Fruit fly (Drosophila melanogaster): ENCODE measurements around the gene OdsH.

Gene OdsH

dm6 chrX:17780295-17780694, 10.5 kb upstream of the OdsH start (continued):
- TF ChIP-seq Chrac-16 (GFP tag; optimal IDR thresholded peaks at IDR 0.05) = peak; percentile 1
- TF ChIP-seq vvl (GFP tag; IDR thresholded peaks at IDR 0.05) = 0 out of 2 replicates have a peak, but pooled peaks have one; percentile 29
- TF ChIP-seq CG12071 (GFP tag; optimal IDR thresholded peaks at IDR 0.05) = no peak
- peak; percentile 10 for TF ChIP-seq tx (GFP tag; optimal IDR thresholded peaks at IDR 0.05)
- TF ChIP-seq CG8924 (tag; optimal IDR thresholded peaks at IDR 0.05) = peak; percentile 53
- no peak for TF ChIP-seq CTCF (GFP tag; optimal IDR thresholded peaks at IDR 0.05)
- TF ChIP-seq croc (GFP tag; conservative IDR thresholded peaks at IDR 0.05) = peak; percentile 29; the same call in 2 of the 3 replicates
- no peak for TF ChIP-seq CG18011 (GFP tag; optimal IDR thresholded peaks at IDR 0.05)
- peak; percentile 51 for TF ChIP-seq Sox102F (GFP tag; optimal IDR thresholded peaks at IDR 0.05)
- TF ChIP-seq grn (GFP tag; optimal IDR thresholded peaks at IDR 0.05) = no peak
- TF ChIP-seq CG2120 (GFP tag; optimal IDR thresholded peaks at IDR 0.05) = no peak
- no peak for TF ChIP-seq cato (GFP tag; optimal IDR thresholded peaks at IDR 0.05; ENCODE audit: borderline replicate concordance)
- TF ChIP-seq Elba2 (GFP tag; optimal IDR thresholded peaks at IDR 0.05) = no peak
- no peak for TF ChIP-seq zen (tag; optimal IDR thresholded peaks at IDR 0.05)
- TF ChIP-seq NK7.1 (GFP tag; optimal IDR thresholded peaks at IDR 0.05) = no peak
- TF ChIP-seq CG18476 (GFP tag; optimal IDR thresholded peaks at IDR 0.05) = no peak
- no peak for TF ChIP-seq CG5953 (GFP tag; IDR thresholded peaks at IDR 0.05)
- TF ChIP-seq sens (GFP tag) = peak; percentile 71
- TF ChIP-seq Optix (GFP tag; IDR thresholded peaks at IDR 0.05) = no peak
- peak; percentile 47 for TF ChIP-seq CG33557 (GFP tag; optimal IDR thresholded peaks at IDR 0.05)
- TF ChIP-seq mirr (GFP tag; optimal IDR thresholded peaks at IDR 0.05) = no peak
- no peak for TF ChIP-seq ap (GFP tag; IDR thresholded peaks at IDR 0.05)
- TF ChIP-seq chinmo (GFP tag; IDR thresholded peaks at IDR 0.05; ENCODE audit: partially characterized antibody) = no peak
- TF ChIP-seq Nf-YA (GFP tag; IDR thresholded peaks at IDR 0.05) = no peak
- no peak for TF ChIP-seq ara (GFP tag; IDR thresholded peaks at IDR 0.05)
- TF ChIP-seq p53 (GFP tag; optimal IDR thresholded peaks at IDR 0.05) = no peak
- no peak for TF ChIP-seq Nf-YC (tag; optimal IDR thresholded peaks at IDR 0.05)
- no peak for TF ChIP-seq Aef1 (GFP tag; IDR thresholded peaks at IDR 0.05)
- no peak for TF ChIP-seq Ada2b (GFP tag; IDR thresholded peaks at IDR 0.05)
- TF ChIP-seq CG9876 (GFP tag; optimal IDR thresholded peaks at IDR 0.05) = no peak
- TF ChIP-seq zfh1 (GFP tag; IDR thresholded peaks at IDR 0.05) = peak; percentile 26; the same call in 1 of the 3 replicates
- no peak for TF ChIP-seq wor (GFP tag; IDR thresholded peaks at IDR 0.05)
- TF ChIP-seq CG8359 (GFP tag; optimal IDR thresholded peaks at IDR 0.05; ENCODE audit: borderline replicate concordance) = no peak
- peak; percentile 69 for TF ChIP-seq dmrt11E (tag; optimal IDR thresholded peaks at IDR 0.05)
- no peak for TF ChIP-seq CG11696 (GFP tag; IDR thresholded peaks at IDR 0.05)
- no peak for TF ChIP-seq ftz-f1 (GFP tag; optimal IDR thresholded peaks at IDR 0.05)
- no peak for TF ChIP-seq Gsc (GFP tag; IDR thresholded peaks at IDR 0.05)
- peak; percentile 48 for TF ChIP-seq CG4424 (GFP tag; optimal IDR thresholded peaks at IDR 0.05)
- TF ChIP-seq tgo (GFP tag; IDR thresholded peaks at IDR 0.05) = no peak
- peak; percentile 20 for TF ChIP-seq CG13775 (GFP tag; optimal IDR thresholded peaks at IDR 0.05)
- TF ChIP-seq lola (GFP tag; optimal IDR thresholded peaks at IDR 0.05) = peak in 1 of 3 experiments; percentile 74
- no peak for TF ChIP-seq ab (GFP tag; optimal IDR thresholded peaks at IDR 0.05)
- TF ChIP-seq unpg (GFP tag; optimal IDR thresholded peaks at IDR 0.05) = no peak
- no peak for TF ChIP-seq sisA (GFP tag; IDR thresholded peaks at IDR 0.05)
- no peak for TF ChIP-seq gro (GFP tag; optimal IDR thresholded peaks at IDR 0.05)
- peak; percentile 27 for TF ChIP-seq CG30431 (GFP tag; optimal IDR thresholded peaks at IDR 0.05)
- TF ChIP-seq CG3407 (GFP tag; optimal IDR thresholded peaks at IDR 0.05) = no peak
- TF ChIP-seq CG15269 (tag; optimal IDR thresholded peaks at IDR 0.05) = no peak
- TF ChIP-seq D19B (GFP tag; optimal IDR thresholded peaks at IDR 0.05) = no peak
- TF ChIP-seq CG43689 (GFP tag; IDR thresholded peaks at IDR 0.05) = no peak
- TF ChIP-seq h (optimal IDR thresholded peaks at IDR 0.05) = no peak
- peak; percentile 70 for TF ChIP-seq CoRest (tag; optimal IDR thresholded peaks at IDR 0.05)
- no peak for TF ChIP-seq exex (tag; optimal IDR thresholded peaks at IDR 0.05)
